Worm (Caenorhabditis elegans): ENCODE data around the gene nlp-56.

ce11 chrIV:14790579-14790978 lies 6.0 kb upstream of the nlp-56 start:
- TF ChIP-seq him-1 (tag; optimal IDR thresholded peaks at IDR 0.05) (no peak), dao-5 (tag; optimal IDR thresholded peaks at IDR 0.05) (no peak), W03F9.2 (tag; optimal IDR thresholded peaks at IDR 0.05) (no peak)
